Worm (Caenorhabditis elegans) whole organism, young adult: ENCODE results near the gene dnj-5.

Experiments
- B0035.1 ChIP-seq: sonication (generic microtip); optimal IDR thresholded peaks from 2 replicates; lab custom pipeline; 2016; ENCODE audit warnings: missing genetic modification characterization, mild to moderate bottlenecking, missing compliant biosample characterization, missing genotype, missing genetic modification reagents
- C06A6.2 ChIP-seq: fragments of 200-800 bp; sonication (Bioruptor generic); conservative IDR thresholded peaks from 2 replicates; pipeline ENCODE4 v1.3.6; 2022; ENCODE audit warnings: missing genetic modification characterization, missing compliant biosample characterization
- F33H1.4 ChIP-seq: fragments of 200-800 bp; sonication (Bioruptor generic); IDR thresholded peaks from 2 replicates; pipeline ENCODE4 v1.3.6; 2022; ENCODE audit warnings: missing genetic modification reagents, missing genetic modification characterization, missing compliant biosample characterization
- F57A8.1 ChIP-seq: fragments of 200-800 bp; sonication (Bioruptor generic); optimal IDR thresholded peaks from 2 replicates; lab custom pipeline; 2018; ENCODE audit warnings: mild to moderate bottlenecking, missing genetic modification characterization, moderate library complexity, missing compliant biosample characterization
- K11D2.4 ChIP-seq: fragments of 200-800 bp; sonication (Bioruptor generic); IDR thresholded peaks from 2 replicates; pipeline ENCODE4 v1.3.6; 2022; ENCODE audit warnings: missing genetic modification reagents, missing genetic modification characterization, missing compliant biosample characterization
- T07F8.4 ChIP-seq: sonication (generic microtip); optimal IDR thresholded peaks from 2 replicates; lab custom pipeline; 2016; ENCODE audit warnings: mild to moderate bottlenecking, missing genetic modification characterization, moderate library complexity, missing compliant biosample characterization
- Y53G8AR.9 ChIP-seq: fragments of 200-800 bp; sonication (Bioruptor generic); conservative IDR thresholded peaks from 2 replicates; pipeline ENCODE4 v1.3.6; 2022; ENCODE audit warnings: missing genetic modification reagents, missing genetic modification characterization, missing compliant biosample characterization
- Y56A3A.18 ChIP-seq: fragments of 200-800 bp; sonication (Bioruptor generic); IDR thresholded peaks from 2 replicates; pipeline ENCODE4 v1.3.6; 2022; ENCODE audit warnings: missing genetic modification reagents, missing genetic modification characterization, missing compliant biosample characterization
- Y79H2A.3 ChIP-seq: fragments of 200-800 bp; sonication (Bioruptor generic); conservative IDR thresholded peaks from 2 replicates; pipeline ENCODE4 v1.3.6; 2022; ENCODE audit warnings: missing genetic modification reagents, missing genetic modification characterization, missing compliant biosample characterization
- ZK185.1 ChIP-seq: sonication (generic microtip); optimal IDR thresholded peaks from 2 replicates; lab custom pipeline; 2016; ENCODE audit warnings: mild to moderate bottlenecking, missing genetic modification characterization, missing compliant biosample characterization; ENCODE audit not compliant: poor library complexity, severe bottlenecking
- athp-1 ChIP-seq: sonication (generic microtip); optimal IDR thresholded peaks from 2 replicates; lab custom pipeline; 2017; ENCODE audit warnings: mild to moderate bottlenecking, missing genetic modification characterization, missing compliant biosample characterization
- cebp-2 ChIP-seq: fragments of 200-800 bp; sonication (Bioruptor generic); IDR thresholded peaks from 2 replicates; pipeline ENCODE4 v1.3.6; 2022; ENCODE audit warnings: missing genetic modification characterization, missing compliant biosample characterization
- ceh-91 ChIP-seq: fragments of 200-800 bp; sonication (Bioruptor generic); IDR thresholded peaks from 2 replicates; pipeline ENCODE4 v1.3.6; 2022; ENCODE audit warnings: missing genetic modification reagents, missing genetic modification characterization, missing compliant biosample characterization
- dpff-1 ChIP-seq: sonication (generic microtip); optimal IDR thresholded peaks from 2 replicates; lab custom pipeline; 2017; ENCODE audit warnings: mild to moderate bottlenecking, missing genetic modification characterization, missing compliant biosample characterization
- efl-1 ChIP-seq: fragments of 150-350 bp; optimal IDR thresholded peaks from 2 replicates; lab custom pipeline; 2014; ENCODE audit warnings: missing biosample characterization, missing genetic modification reagents, missing genetic modification characterization
- ekl-4 ChIP-seq: fragments of 200-800 bp; sonication (Bioruptor generic); IDR thresholded peaks from 2 replicates; pipeline ENCODE4 v1.3.6; 2022; ENCODE audit warnings: missing genetic modification reagents, missing genetic modification characterization, missing compliant biosample characterization
- hmg-1.2 ChIP-seq: fragments of 200-800 bp; sonication (Bioruptor generic); IDR thresholded peaks from 2 replicates; pipeline ENCODE4 v1.3.6; 2022; ENCODE audit warnings: missing genetic modification reagents, missing genetic modification characterization, missing compliant biosample characterization
- hmg-20 ChIP-seq: fragments of 200-800 bp; sonication (Bioruptor generic); IDR thresholded peaks from 2 replicates; pipeline ENCODE4 v1.3.6; 2022; ENCODE audit warnings: missing genetic modification reagents, missing genetic modification characterization, missing compliant biosample characterization
- hrde-1 ChIP-seq: sonication (generic microtip); optimal IDR thresholded peaks from 2 replicates; lab custom pipeline; 2016; ENCODE audit warnings: missing genetic modification characterization, mild to moderate bottlenecking, missing compliant biosample characterization, moderate library complexity, missing genotype, missing genetic modification reagents, borderline replicate concordance
- hsf-1 ChIP-seq: fragments of 200-800 bp; sonication (Bioruptor generic); IDR thresholded peaks from 2 replicates; pipeline ENCODE4 v1.3.6; 2022; ENCODE audit warnings: missing genetic modification reagents, missing genetic modification characterization, missing compliant biosample characterization
- lin-40 ChIP-seq: sonication (generic microtip); optimal IDR thresholded peaks from 2 replicates; lab custom pipeline; 2016; ENCODE audit warnings: missing genetic modification characterization, mild to moderate bottlenecking, missing compliant biosample characterization, missing genotype, missing genetic modification reagents
- lin-54 ChIP-seq: fragments of 200-800 bp; sonication (Bioruptor generic); optimal IDR thresholded peaks from 2 replicates; lab custom pipeline; 2018; ENCODE audit warnings: mild to moderate bottlenecking, missing genetic modification characterization, missing compliant biosample characterization
- lir-1 ChIP-seq: fragments of 200-800 bp; sonication (Bioruptor generic); conservative IDR thresholded peaks from 2 replicates; pipeline ENCODE4 v1.3.6; 2022; ENCODE audit warnings: missing genetic modification reagents, missing genetic modification characterization, missing compliant biosample characterization
- lsy-27 ChIP-seq: sonication (generic microtip); optimal IDR thresholded peaks from 2 replicates; lab custom pipeline; 2017; ENCODE audit warnings: missing genetic modification characterization, mild to moderate bottlenecking, missing compliant biosample characterization, antibody characterized with exemption, missing genotype, borderline replicate concordance; ENCODE audit not compliant: insufficient read depth
- madf-3 ChIP-seq: fragments of 200-800 bp; sonication (Bioruptor generic); IDR thresholded peaks from 2 replicates; pipeline ENCODE4 v1.3.6; 2022; ENCODE audit warnings: missing genetic modification reagents, missing genetic modification characterization, missing compliant biosample characterization
- mes-4 ChIP-seq: sonication (generic microtip); optimal IDR thresholded peaks from 2 replicates; lab custom pipeline; 2016; ENCODE audit warnings: missing genotype, missing genetic modification characterization, missing compliant biosample characterization
- nfya-2 ChIP-seq: fragments of 200-800 bp; sonication (Bioruptor generic); IDR thresholded peaks from 2 replicates; pipeline ENCODE4 v1.3.6; 2022; ENCODE audit warnings: missing genetic modification reagents, missing genetic modification characterization, missing compliant biosample characterization
- nhr-120 ChIP-seq: fragments of 200-800 bp; sonication (Bioruptor generic); IDR thresholded peaks from 2 replicates; pipeline ENCODE4 v1.3.6; 2022; ENCODE audit warnings: missing genetic modification characterization, missing compliant biosample characterization
- nhr-80 ChIP-seq: sonication (generic microtip); optimal IDR thresholded peaks from 2 replicates; lab custom pipeline; 2016; ENCODE audit warnings: missing genetic modification characterization, missing compliant biosample characterization
- rpc-1 ChIP-seq, 2 experiments: fragments of 150-350 bp in 1 of 2; sonication (generic microtip) in 1 of 2; optimal IDR thresholded peaks; 2 replicates each; lab custom pipeline; 2014 to 2018; ENCODE audit warnings: missing biosample characterization in 1 of 2, missing genetic modification characterization in 1 of 2, missing genetic modification reagents in 1 of 2, missing genotype in 1 of 2
- sdz-38 ChIP-seq: sonication (generic microtip); optimal IDR thresholded peaks from 2 replicates; lab custom pipeline; 2016; ENCODE audit warnings: missing genotype, missing genetic modification characterization, missing compliant biosample characterization
- snpc-3.4 ChIP-seq: sonication (generic microtip); optimal IDR thresholded peaks from 2 replicates; lab custom pipeline; 2017; ENCODE audit warnings: missing genetic modification characterization, mild to moderate bottlenecking, missing compliant biosample characterization, antibody characterized with exemption, moderate library complexity, missing genotype, missing genetic modification reagents
- sptf-2 ChIP-seq: fragments of 200-800 bp; sonication (Bioruptor generic); optimal IDR thresholded peaks from 2 replicates; lab custom pipeline; 2018; ENCODE audit warnings: mild to moderate bottlenecking, missing genetic modification characterization, missing compliant biosample characterization
- ztf-25 ChIP-seq: fragments of 200-800 bp; sonication (Bioruptor generic); IDR thresholded peaks from 2 replicates; pipeline ENCODE4 v1.3.6; 2022; ENCODE audit warnings: missing genetic modification reagents, missing genetic modification characterization, missing compliant biosample characterization
- ztf-26 ChIP-seq: sonication (generic microtip); optimal IDR thresholded peaks from 2 replicates; lab custom pipeline; 2017; ENCODE audit warnings: missing genetic modification characterization, missing compliant biosample characterization
- ztf-28 ChIP-seq: fragments of 200-800 bp; sonication (Bioruptor generic); IDR thresholded peaks from 2 replicates; pipeline ENCODE4 v1.3.6; 2022; ENCODE audit warnings: missing genetic modification reagents, missing genetic modification characterization, missing compliant biosample characterization

The dnj-5 gene

DNA sequence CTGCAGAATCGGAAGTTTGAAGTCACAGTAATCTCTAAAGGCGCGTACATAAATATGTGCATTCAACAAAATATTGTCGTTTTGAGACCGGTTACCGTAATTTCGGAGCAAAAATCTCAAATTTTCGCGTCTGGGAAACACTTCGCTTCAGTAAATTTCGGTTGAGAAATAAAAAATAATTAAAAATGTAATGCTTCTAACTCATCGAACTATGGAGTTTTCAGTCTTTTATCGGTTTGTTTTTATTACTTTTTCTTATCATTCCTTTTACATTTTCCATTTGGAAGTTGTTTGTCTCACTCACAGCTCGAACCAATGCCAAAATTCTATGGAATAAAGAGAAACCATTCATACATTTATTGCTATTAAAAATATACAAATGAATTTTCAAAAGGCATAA lies 30.1 kb upstream of the dnj-5 start (continued):
- TF ChIP-seq lin-54 (peak; percentile 44), T07F8.4 (no peak), mes-4 (tag; lab: Kevin White, UChicago) (no peak), ztf-25 (GFP tag; lab: Robert Waterston, UW) (no peak), dpff-1 (no peak), F33H1.4 (GFP tag; lab: Robert Waterston, UW) (no peak), snpc-3.4 (tag; lab: Kevin White, UChicago) (no peak), ZK185.1 (no peak), efl-1 (GFP tag; lab: Kevin White, UChicago) (no peak), hsf-1 (GFP tag; lab: Robert Waterston, UW) (0 out of 2 replicates have a peak, but pooled peaks have one; percentile 19), ztf-28 (GFP tag; lab: Robert Waterston, UW) (no peak), nfya-2 (GFP tag; lab: Robert Waterston, UW) (no peak), Y79H2A.3 (GFP tag; lab: Robert Waterston, UW) (no peak), sptf-2 (GFP tag; lab: Kevin White, UChicago) (no peak), hrde-1 (tag; lab: Kevin White, UChicago) (no peak), athp-1 (tag; lab: Kevin White, UChicago) (peak; percentile 56), lin-40 (peak; percentile 54), cebp-2 (GFP tag; lab: Robert Waterston, UW) (0 out of 2 replicates have a peak, but pooled peaks have one; percentile 24), ztf-26 (peak; percentile 59), sdz-38 (tag; lab: Kevin White, UChicago) (no peak), madf-3 (GFP tag; lab: Robert Waterston, UW) (0 out of 2 replicates have a peak, but pooled peaks have one; percentile 49), C06A6.2 (peak; percentile 65), ekl-4 (GFP tag; lab: Robert Waterston, UW) (0 out of 2 replicates have a peak, but pooled peaks have one; percentile 30), F57A8.1 (GFP tag; lab: Kevin White, UChicago) (no peak), rpc-1 (optimal IDR thresholded peaks at IDR 0.05; lab: Kevin White, UChicago) (no peak), rpc-1 (tag; optimal IDR thresholded peaks at IDR 0.05; lab: Kevin White, UChicago) (no peak), Y56A3A.18 (GFP tag; lab: Robert Waterston, UW) (peak; percentile 68; the same call in 1 of the 2 replicates), Y53G8AR.9 (GFP tag; lab: Robert Waterston, UW) (no peak; the same call in 1 of the 2 replicates), hmg-20 (GFP tag; lab: Robert Waterston, UW) (no peak; the same call in 1 of the 2 replicates), nhr-120 (no peak), lir-1 (no peak), ceh-91 (GFP tag; lab: Robert Waterston, UW) (no peak), B0035.1 (tag; lab: Kevin White, UChicago) (no peak), K11D2.4 (GFP tag; lab: Robert Waterston, UW) (peak; percentile 81)

DNA sequence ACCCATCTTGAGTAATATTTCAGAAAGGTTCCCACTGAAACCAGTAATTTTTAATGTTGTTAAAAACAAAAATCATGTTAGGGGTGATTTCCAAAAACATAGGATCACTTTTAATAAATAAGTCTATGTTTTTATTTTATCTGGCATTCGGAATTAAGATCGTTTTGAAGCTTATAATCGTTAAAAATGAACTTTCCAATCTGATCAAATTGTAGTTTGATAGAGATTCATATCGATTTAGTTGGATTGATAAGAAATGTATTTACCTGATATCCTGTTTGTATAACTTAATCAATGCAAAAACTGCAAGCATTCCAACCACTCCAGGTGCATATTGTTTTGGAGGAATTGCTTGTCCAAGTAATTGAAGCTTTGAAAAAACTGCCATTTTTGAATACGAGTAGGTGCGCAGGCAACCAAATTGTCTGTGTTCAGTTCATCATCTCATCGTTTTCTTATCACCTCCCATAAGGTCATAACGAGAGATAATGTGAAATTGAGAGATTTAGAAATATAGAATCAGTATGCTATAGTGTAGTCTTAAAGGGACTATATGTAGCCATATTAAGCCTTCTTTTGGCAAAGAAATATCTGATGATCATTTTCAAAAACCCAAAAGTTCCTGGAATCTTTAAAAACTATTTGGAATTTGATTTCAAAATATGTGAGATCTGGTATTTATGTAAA lies 29.4 kb upstream of the dnj-5 start, which contains the start of gene pmp-2:
pmp-2 (minus strand) TSS at position 487 of the 687 bp plus-strand sequence.
- no peak for TF ChIP-seq ZK185.1
- TF ChIP-seq hmg-1.2 (GFP tag; lab: Robert Waterston, UW): peak; percentile 27; the same call in 1 of the 2 replicates

DNA sequence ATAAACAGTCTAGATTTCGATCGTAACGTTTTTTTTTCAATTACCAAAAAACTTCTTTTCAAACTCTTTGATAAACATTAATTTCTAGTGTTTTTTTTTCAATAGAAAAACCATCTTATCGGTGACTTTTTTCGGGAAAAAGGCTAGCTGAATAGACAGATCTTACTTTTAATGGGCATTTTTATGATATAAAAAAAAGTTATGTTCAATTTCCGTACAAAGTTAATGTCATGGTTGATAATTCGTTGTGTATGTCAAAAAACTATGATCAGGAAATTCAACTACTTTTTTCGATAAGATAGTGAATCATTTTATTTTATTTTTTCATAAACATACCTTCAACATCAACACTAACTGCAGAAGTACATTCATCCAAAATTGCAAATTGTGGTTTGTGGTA lies 26.5 kb upstream of the dnj-5 start:
- peak; percentile 18 for TF ChIP-seq nhr-80 (tag; lab: Kevin White, UChicago)
- no peak for TF ChIP-seq lsy-27 (tag; lab: Kevin White, UChicago)
